Worm (Caenorhabditis elegans) whole organism, mixed stage, embryonic: ENCODE data around the gene lec-1.

Experiments used
- elt-3 ChIP-seq: fragments of 150-350 bp; optimal IDR thresholded peaks from 2 replicates; lab custom pipeline; 2014; ENCODE audit warnings: missing biosample characterization, missing genetic modification characterization
- lsy-2 ChIP-seq: fragments of 150-350 bp; optimal IDR thresholded peaks from 2 replicates; lab custom pipeline; 2014; ENCODE audit warnings: missing biosample characterization, missing genetic modification characterization
- ztf-11 ChIP-seq: fragments of 150-350 bp; optimal IDR thresholded peaks from 2 replicates; lab custom pipeline; 2014; ENCODE audit warnings: missing biosample characterization, missing genetic modification characterization

DNA sequence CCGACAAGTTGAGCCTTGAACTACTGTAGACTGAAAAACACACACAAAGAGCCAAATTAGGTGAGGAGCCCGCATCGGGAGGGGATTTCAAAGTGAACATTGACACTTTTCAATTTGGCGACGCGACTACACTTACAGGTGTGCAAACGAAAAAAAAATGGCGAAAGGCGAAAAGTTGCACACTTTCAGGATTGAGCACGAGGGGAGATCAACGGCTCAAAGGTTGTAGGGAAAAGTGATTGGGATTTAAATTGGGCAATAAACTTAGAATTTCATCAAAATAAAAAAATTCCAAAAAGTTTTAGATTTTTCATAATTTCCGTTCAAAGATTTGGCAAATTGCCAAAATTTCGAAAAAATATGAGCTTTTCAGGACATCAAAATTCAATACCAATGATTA is 47.7 kb downstream of the lec-1 start, which contains the start of gene F15D4.4:
- TF ChIP-seq ztf-11 (tag; lab: Kevin White, UChicago) (no peak), elt-3 (tag; lab: Kevin White, UChicago) (no peak), lsy-2 (tag; lab: Kevin White, UChicago) (no peak)
